Fruit fly (Drosophila melanogaster) whole organism, wandering third instar larva: Measurements from ENCODE around the gene Rrp6.

Experiments
- Abd-B ChIP-seq: fragments of >200 bp; optimal IDR thresholded peaks from 2 replicates; lab custom pipeline; 2017; ENCODE audit warnings: missing biosample characterization, missing genetic modification characterization
- CrebA ChIP-seq: fragments of 200-800 bp; sonication (Bioruptor generic); optimal IDR thresholded peaks from 2 replicates; lab custom pipeline; 2016; ENCODE audit warnings: missing biosample characterization, mild to moderate bottlenecking, missing genetic modification characterization, borderline replicate concordance
- Dfd ChIP-seq: fragments of >200 bp; optimal IDR thresholded peaks from 2 replicates; lab custom pipeline; 2017; ENCODE audit warnings: missing biosample characterization, missing genetic modification characterization
- Jra ChIP-seq: sonication (Bioruptor generic); optimal IDR thresholded peaks from 2 replicates; lab custom pipeline; 2016; ENCODE audit warnings: missing biosample characterization, missing genetic modification characterization
- Myc ChIP-seq: fragments of >200 bp; optimal IDR thresholded peaks from 2 replicates; lab custom pipeline; 2017
- Rel ChIP-seq, 2 experiments: fragments of 200-800 bp; sonication (Bioruptor generic) in 1 of 2; optimal IDR thresholded peaks; 2 replicates in 1 of 2; 3 replicates in 1 of 2; lab custom pipeline; 2016 to 2019; ENCODE audit warnings: mild to moderate bottlenecking in 2 of 2, missing biosample characterization in 2 of 2, missing genetic modification characterization in 2 of 2, moderate library complexity in 1 of 2
- Sp1 ChIP-seq: fragments of 200-800 bp; sonication (Bioruptor generic); optimal IDR thresholded peaks from 3 replicates; lab custom pipeline; 2019; ENCODE audit warnings: missing biosample characterization, mild to moderate bottlenecking, missing genetic modification characterization, moderate library complexity
- brk ChIP-seq: fragments of 200-800 bp; sonication (Bioruptor generic); optimal IDR thresholded peaks from 2 replicates; lab custom pipeline; 2016; ENCODE audit warnings: missing biosample characterization, mild to moderate bottlenecking, missing genetic modification characterization
- jim ChIP-seq: fragments of 175-275, 200-325 bp; sonication (Bioruptor generic); optimal IDR thresholded peaks from 2 replicates; lab custom pipeline; 2016; ENCODE audit warnings: missing biosample characterization, mild to moderate bottlenecking, missing genetic modification characterization
- lola ChIP-seq: fragments of >200 bp; optimal IDR thresholded peaks from 2 replicates; lab custom pipeline; 2017; ENCODE audit warnings: missing biosample characterization, missing genetic modification characterization
- pan ChIP-seq: fragments of >200 bp; optimal IDR thresholded peaks from 2 replicates; lab custom pipeline; 2017
- psq ChIP-seq: fragments of 200-800 bp; sonication (Bioruptor generic); optimal IDR thresholded peaks from 3 replicates; lab custom pipeline; 2017; ENCODE audit warnings: missing biosample characterization, mild to moderate bottlenecking, missing genetic modification characterization, moderate library complexity
- rgr ChIP-seq: fragments of 200-800 bp; sonication (Bioruptor generic); optimal IDR thresholded peaks from 3 replicates; lab custom pipeline; 2016; ENCODE audit warnings: missing biosample characterization, mild to moderate bottlenecking, missing genetic modification characterization
- usp ChIP-seq: fragments of >200 bp; optimal IDR thresholded peaks from 2 replicates; lab custom pipeline; 2017; ENCODE audit warnings: missing biosample characterization, missing genetic modification characterization

dm6 chr3R:14900177-14900576 is 14.1 kb upstream of the Rrp6 start, which contains the start of gene VhaPPA1-2:
- no peak for TF ChIP-seq Sp1 (GFP tag; lab: Kevin White, UChicago)
- no peak for TF ChIP-seq CrebA (GFP tag; lab: Kevin White, UChicago)
- TF ChIP-seq Abd-B, result no peak
- no peak for TF ChIP-seq Rel (GFP tag; optimal IDR thresholded peaks at IDR 0.05; lab: Kevin White, UChicago)
- no peak for TF ChIP-seq Rel (tag; optimal IDR thresholded peaks at IDR 0.05; lab: Kevin White, UChicago)
- no peak for TF ChIP-seq pan (lab: Kevin White, UChicago)
- TF ChIP-seq Jra, result no peak
- TF ChIP-seq jim (GFP tag; lab: Kevin White, UChicago), result no peak
- TF ChIP-seq usp (GFP tag; lab: Kevin White, UChicago), result no peak
- TF ChIP-seq Myc (lab: Kevin White, UChicago), result no peak
- TF ChIP-seq psq (GFP tag; lab: Kevin White, UChicago), result no peak
- TF ChIP-seq lola, result no peak
- no peak for TF ChIP-seq rgr (GFP tag; lab: Kevin White, UChicago)
- no peak for TF ChIP-seq brk (GFP tag; lab: Kevin White, UChicago)
- no peak for TF ChIP-seq Dfd (GFP tag; lab: Kevin White, UChicago)
